Fruit fly (Drosophila melanogaster): ENCODE measurements around the gene mex1.

- TF ChIP-seq CG15710 (tag; optimal IDR thresholded peaks at IDR 0.05) (no peak), CG8301 (tag; optimal IDR thresholded peaks at IDR 0.05) (no peak), fd96Ca (GFP tag; IDR thresholded peaks at IDR 0.05) (no peak)
These were observed 23.9 kb downstream of the mex1 start, which contains the start of gene CG12355 for dm6 chr3L:15495449-15495848.

Measured in whole organism, pupa.